Fruit fly (Drosophila melanogaster) whole organism, wandering third instar larva: ENCODE results near the gene CG6204.

Experiments used
- Abd-B ChIP-seq: fragments of >200 bp; optimal IDR thresholded peaks from 2 replicates; lab custom pipeline; 2017; ENCODE audit warnings: missing biosample characterization, missing genetic modification characterization
- CG32264 ChIP-seq: fragments of 200-800 bp; sonication (Bioruptor generic); optimal IDR thresholded peaks from 2 replicates; lab custom pipeline; 2016; ENCODE audit warnings: missing biosample characterization, missing genetic modification characterization
- CG9705 ChIP-seq: fragments of 200-800 bp; sonication (Bioruptor generic); optimal IDR thresholded peaks from 2 replicates; lab custom pipeline; 2018; ENCODE audit warnings: missing biosample characterization, mild to moderate bottlenecking, missing genetic modification characterization
- CrebA ChIP-seq: fragments of 200-800 bp; sonication (Bioruptor generic); optimal IDR thresholded peaks from 2 replicates; lab custom pipeline; 2016; ENCODE audit warnings: missing biosample characterization, mild to moderate bottlenecking, missing genetic modification characterization, borderline replicate concordance
- Dfd ChIP-seq: fragments of >200 bp; optimal IDR thresholded peaks from 2 replicates; lab custom pipeline; 2017; ENCODE audit warnings: missing biosample characterization, missing genetic modification characterization
- Dif ChIP-seq: fragments of 200-275, 200-300 bp; sonication (Bioruptor generic); optimal IDR thresholded peaks from 2 replicates; lab custom pipeline; 2018; ENCODE audit warnings: missing biosample characterization, missing genetic modification characterization; ENCODE audit not compliant: partially characterized antibody
- GATAd ChIP-seq: sonication (Bioruptor generic); optimal IDR thresholded peaks from 2 replicates; lab custom pipeline; 2016; ENCODE audit warnings: missing biosample characterization, missing genetic modification characterization
- HLH106 ChIP-seq: fragments of 200-800 bp; optimal IDR thresholded peaks from 3 replicates; lab custom pipeline; 2019; ENCODE audit warnings: missing biosample characterization, mild to moderate bottlenecking, missing genetic modification characterization, moderate library complexity
- Hnf4 ChIP-seq: fragments of 200-800 bp; sonication (Bioruptor generic); optimal IDR thresholded peaks from 2 replicates; lab custom pipeline; 2016; ENCODE audit warnings: missing biosample characterization, mild to moderate bottlenecking, missing genetic modification characterization
- Hr78 ChIP-seq: fragments of >200 bp; optimal IDR thresholded peaks from 2 replicates; lab custom pipeline; 2017; ENCODE audit warnings: missing biosample characterization, missing genetic modification characterization
- Hr83 ChIP-seq: fragments of 200-300 bp; sonication (Bioruptor generic); optimal IDR thresholded peaks from 2 replicates; lab custom pipeline; 2016; ENCODE audit warnings: missing biosample characterization, mild to moderate bottlenecking, missing genetic modification characterization, moderate library complexity; ENCODE audit not compliant: poor library complexity, severe bottlenecking
- Jra ChIP-seq: sonication (Bioruptor generic); optimal IDR thresholded peaks from 2 replicates; lab custom pipeline; 2016; ENCODE audit warnings: missing biosample characterization, missing genetic modification characterization
- Mio ChIP-seq: sonication (Bioruptor generic); optimal IDR thresholded peaks from 2 replicates; lab custom pipeline; 2016; ENCODE audit warnings: missing biosample characterization, missing genetic modification characterization
- N ChIP-seq: fragments of >200 bp; optimal IDR thresholded peaks from 2 replicates; lab custom pipeline; 2018; ENCODE audit warnings: missing biosample characterization, missing external identifiers, missing genetic modification characterization
- OdsH ChIP-seq: fragments of 200-800 bp; sonication (Bioruptor generic); optimal IDR thresholded peaks from 2 replicates; lab custom pipeline; 2016; ENCODE audit warnings: missing biosample characterization, mild to moderate bottlenecking, missing genetic modification characterization
- Rel ChIP-seq, 2 experiments: fragments of 200-800 bp; sonication (Bioruptor generic) in 1 of 2; optimal IDR thresholded peaks; 2 replicates in 1 of 2; 3 replicates in 1 of 2; lab custom pipeline; 2016 to 2019; ENCODE audit warnings: mild to moderate bottlenecking in 2 of 2, missing biosample characterization in 2 of 2, missing genetic modification characterization in 2 of 2, moderate library complexity in 1 of 2
- Sp1 ChIP-seq: fragments of 200-800 bp; sonication (Bioruptor generic); optimal IDR thresholded peaks from 3 replicates; lab custom pipeline; 2019; ENCODE audit warnings: missing biosample characterization, mild to moderate bottlenecking, missing genetic modification characterization, moderate library complexity
- Vsx2 ChIP-seq: fragments of 200-300, 225-300 bp; sonication (Bioruptor generic); optimal IDR thresholded peaks from 2 replicates; lab custom pipeline; 2018; ENCODE audit warnings: missing biosample characterization, missing genetic modification characterization; ENCODE audit not compliant: partially characterized antibody
- br ChIP-seq: fragments of 200-800 bp; sonication (Bioruptor generic); optimal IDR thresholded peaks from 2 replicates; lab custom pipeline; 2016; ENCODE audit warnings: missing biosample characterization, missing genetic modification characterization
- brk ChIP-seq: fragments of 200-800 bp; sonication (Bioruptor generic); optimal IDR thresholded peaks from 2 replicates; lab custom pipeline; 2016; ENCODE audit warnings: missing biosample characterization, mild to moderate bottlenecking, missing genetic modification characterization
- dl ChIP-seq, 2 experiments: fragments of 175-275, 200-275 bp in 1 of 2; fragments of 200-275 bp in 1 of 2; sonication (Bioruptor generic); optimal IDR thresholded peaks; lab custom pipeline; 2018; ENCODE audit warnings: mild to moderate bottlenecking in 2 of 2, missing biosample characterization in 2 of 2, missing genetic modification characterization in 2 of 2, moderate library complexity in 2 of 2; ENCODE audit not compliant: partially characterized antibody in 2 of 2, insufficient read depth in 1 of 2
- dmrt93B ChIP-seq: fragments of 200-800 bp; sonication (Bioruptor generic); optimal IDR thresholded peaks from 2 replicates; lab custom pipeline; 2018; ENCODE audit warnings: missing biosample characterization, mild to moderate bottlenecking, missing genetic modification characterization
- dsf ChIP-seq: sonication (Bioruptor generic); optimal IDR thresholded peaks from 2 replicates; lab custom pipeline; 2016; ENCODE audit warnings: missing biosample characterization, missing genetic modification characterization, borderline replicate concordance
- ey ChIP-seq: fragments of 200-800 bp; sonication (Bioruptor generic); optimal IDR thresholded peaks from 2 replicates; lab custom pipeline; 2016; ENCODE audit warnings: missing biosample characterization, missing genetic modification characterization
- foxo ChIP-seq, 2 experiments: fragments of 200-800 bp; sonication (Bioruptor generic); optimal IDR thresholded peaks; 2 replicates in 1 of 2; 3 replicates in 1 of 2; lab custom pipeline; 2016 to 2017; ENCODE audit warnings: missing biosample characterization in 2 of 2, missing genetic modification characterization in 2 of 2
- h ChIP-seq: fragments of 200-800 bp; sonication (Bioruptor generic); optimal IDR thresholded peaks from 3 replicates; lab custom pipeline; 2016; ENCODE audit warnings: missing biosample characterization, mild to moderate bottlenecking, missing genetic modification characterization
- jim ChIP-seq: fragments of 175-275, 200-325 bp; sonication (Bioruptor generic); optimal IDR thresholded peaks from 2 replicates; lab custom pipeline; 2016; ENCODE audit warnings: missing biosample characterization, mild to moderate bottlenecking, missing genetic modification characterization
- lola ChIP-seq: fragments of >200 bp; optimal IDR thresholded peaks from 2 replicates; lab custom pipeline; 2017; ENCODE audit warnings: missing biosample characterization, missing genetic modification characterization
- pan ChIP-seq: fragments of >200 bp; optimal IDR thresholded peaks from 2 replicates; lab custom pipeline; 2017
- psq ChIP-seq: fragments of 200-800 bp; sonication (Bioruptor generic); optimal IDR thresholded peaks from 3 replicates; lab custom pipeline; 2017; ENCODE audit warnings: missing biosample characterization, mild to moderate bottlenecking, missing genetic modification characterization, moderate library complexity
- rgr ChIP-seq: fragments of 200-800 bp; sonication (Bioruptor generic); optimal IDR thresholded peaks from 3 replicates; lab custom pipeline; 2016; ENCODE audit warnings: missing biosample characterization, mild to moderate bottlenecking, missing genetic modification characterization
- sage ChIP-seq: fragments of 200-800 bp; sonication (Bioruptor generic); optimal IDR thresholded peaks from 2 replicates; lab custom pipeline; 2016; ENCODE audit warnings: missing biosample characterization, mild to moderate bottlenecking, missing genetic modification characterization
- sv ChIP-seq: fragments of 200-800 bp; sonication (Bioruptor generic); optimal IDR thresholded peaks from 3 replicates; lab custom pipeline; 2016; ENCODE audit warnings: missing biosample characterization, missing genetic modification characterization
- tai ChIP-seq: sonication (Bioruptor generic); optimal IDR thresholded peaks from 2 replicates; lab custom pipeline; 2016; ENCODE audit warnings: missing biosample characterization, missing genetic modification characterization
- usp ChIP-seq: fragments of >200 bp; optimal IDR thresholded peaks from 2 replicates; lab custom pipeline; 2017; ENCODE audit warnings: missing biosample characterization, missing genetic modification characterization
- woc ChIP-seq: sonication (Bioruptor generic); optimal IDR thresholded peaks from 2 replicates; lab custom pipeline; 2016; ENCODE audit warnings: missing biosample characterization, mild to moderate bottlenecking, missing genetic modification characterization

Gene CG6204

dm6 chr3R:24213644-24214043 lies 20.0 kb downstream of the CG6204 start:
- TF ChIP-seq lola (GFP tag; lab: Kevin White, UChicago): no peak
- no peak for TF ChIP-seq Hr78
- TF ChIP-seq pan (lab: Kevin White, UChicago): no peak
- TF ChIP-seq N: no peak
- TF ChIP-seq usp (GFP tag; lab: Kevin White, UChicago): no peak
- TF ChIP-seq Mio (GFP tag; lab: Kevin White, UChicago): no peak
- TF ChIP-seq Dif (GFP tag; lab: Kevin White, UChicago): no peak
- TF ChIP-seq Abd-B: no peak
- TF ChIP-seq dsf (GFP tag; lab: Kevin White, UChicago): no peak
- no peak for TF ChIP-seq br (GFP tag; lab: Kevin White, UChicago)
- no peak for TF ChIP-seq woc (GFP tag; lab: Kevin White, UChicago)
- no peak for TF ChIP-seq CG9705

- TF ChIP-seq OdsH (GFP tag; lab: Kevin White, UChicago) (no peak), Jra (GFP tag; lab: Kevin White, UChicago) (no peak), Hr78 (no peak), Dfd (GFP tag; lab: Kevin White, UChicago) (no peak), HLH106 (no peak)
These were observed 22.4 kb downstream of the CG6204 start for dm6 chr3R:24216017-24216416.

dm6 chr3R:24218565-24218964 lies 24.9 kb downstream of the CG6204 start, which contains the start of gene CG17786:
Gene CG17786, minus strand, starts transcription at chr3R:24218718.
- TF ChIP-seq Dif (GFP tag; lab: Kevin White, UChicago): peak; percentile 72
- TF ChIP-seq Sp1: peak; percentile 43
- TF ChIP-seq dsf (GFP tag; lab: Kevin White, UChicago): no peak
- no peak for TF ChIP-seq usp (GFP tag; lab: Kevin White, UChicago)
- TF ChIP-seq GATAd (GFP tag; lab: Kevin White, UChicago): no peak
- TF ChIP-seq Hnf4 (GFP tag; lab: Kevin White, UChicago): no peak
- no peak for TF ChIP-seq CrebA (GFP tag; lab: Kevin White, UChicago)
- no peak for TF ChIP-seq ey (GFP tag; lab: Kevin White, UChicago)
- TF ChIP-seq Hr83 (GFP tag; lab: Kevin White, UChicago): no peak
- no peak for TF ChIP-seq CG9705
- TF ChIP-seq psq (GFP tag; lab: Kevin White, UChicago): peak; percentile 1
- no peak for TF ChIP-seq N
- no peak for TF ChIP-seq woc (GFP tag; lab: Kevin White, UChicago)
- peak; percentile 7 for TF ChIP-seq h (GFP tag; lab: Kevin White, UChicago)
- TF ChIP-seq sage (GFP tag; lab: Kevin White, UChicago): no peak
- TF ChIP-seq Hr78: no peak
- TF ChIP-seq Dfd (GFP tag; lab: Kevin White, UChicago): no peak
- no peak for TF ChIP-seq Vsx2
- no peak for TF ChIP-seq dmrt93B (GFP tag; lab: Kevin White, UChicago)
- no peak for TF ChIP-seq tai (GFP tag; lab: Kevin White, UChicago)
- peak in 1 of 2 experiments; percentile 72 for TF ChIP-seq dl (GFP tag; optimal IDR thresholded peaks at IDR 0.05; lab: Kevin White, UChicago; ENCODE audit: insufficient read depth in 1 of 2, partially characterized antibody in 2 of 2)
- no peak for TF ChIP-seq CG32264 (GFP tag; lab: Kevin White, UChicago)
- no peak for TF ChIP-seq Mio (GFP tag; lab: Kevin White, UChicago)
- no peak for TF ChIP-seq foxo (GFP tag; optimal IDR thresholded peaks at IDR 0.05; lab: Kevin White, UChicago)
- no peak for TF ChIP-seq pan (lab: Kevin White, UChicago)
- no peak for TF ChIP-seq sv (GFP tag; lab: Kevin White, UChicago)
- no peak for TF ChIP-seq brk (GFP tag; lab: Kevin White, UChicago)

- TF ChIP-seq CG9705: no peak
- no peak for TF ChIP-seq rgr (GFP tag; lab: Kevin White, UChicago)
- no peak for TF ChIP-seq woc (GFP tag; lab: Kevin White, UChicago)
- no peak for TF ChIP-seq sv (GFP tag; lab: Kevin White, UChicago)
- no peak for TF ChIP-seq N
- no peak for TF ChIP-seq Vsx2
- no peak for TF ChIP-seq Hr83 (GFP tag; lab: Kevin White, UChicago)
- TF ChIP-seq Abd-B: no peak
- no peak for TF ChIP-seq Rel (GFP tag; optimal IDR thresholded peaks at IDR 0.05; lab: Kevin White, UChicago)
- TF ChIP-seq Rel (tag; optimal IDR thresholded peaks at IDR 0.05; lab: Kevin White, UChicago): no peak
- no peak for TF ChIP-seq h (GFP tag; lab: Kevin White, UChicago)
- TF ChIP-seq foxo (GFP tag; optimal IDR thresholded peaks at IDR 0.05; lab: Kevin White, UChicago): no peak
- no peak for TF ChIP-seq Dfd (GFP tag; lab: Kevin White, UChicago)
- TF ChIP-seq pan (lab: Kevin White, UChicago): no peak
- TF ChIP-seq tai (GFP tag; lab: Kevin White, UChicago): no peak
- TF ChIP-seq Hr78: no peak
- no peak for TF ChIP-seq jim (GFP tag; lab: Kevin White, UChicago)
These were observed 25.5 kb downstream of the CG6204 start for dm6 chr3R:24219093-24219492.
